Fruit fly (Drosophila melanogaster): ENCODE data around the gene CG9029.

CG9029 gene

DNA sequence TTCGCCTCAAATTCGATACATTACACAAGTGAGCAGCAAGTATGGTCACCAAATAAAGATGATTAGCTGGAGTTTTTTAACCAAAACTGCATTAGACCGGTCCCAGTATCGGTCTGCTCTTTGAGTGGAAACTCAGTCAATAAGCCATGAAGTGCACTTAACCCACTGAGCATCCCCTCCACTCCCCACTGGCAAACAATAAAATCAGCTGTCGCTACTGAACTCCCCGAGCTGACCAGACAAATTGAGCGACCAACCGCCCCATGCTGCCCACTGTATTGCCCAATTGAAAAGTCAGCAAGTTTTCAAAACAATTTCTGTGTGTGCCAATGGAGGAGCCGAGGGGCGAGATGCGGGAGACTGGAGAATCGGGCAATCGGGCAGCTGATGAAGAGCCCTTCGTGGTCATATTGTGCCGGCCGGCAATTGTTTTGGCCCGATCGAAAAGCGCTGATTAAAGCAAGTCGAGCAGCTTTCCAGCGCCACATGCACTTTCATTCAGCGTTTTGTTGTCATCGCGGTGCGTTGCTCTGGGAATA, 13.4 kb downstream of the CG9029 start:
- no peak for TF ChIP-seq sage (GFP tag; optimal IDR thresholded peaks at IDR 0.05)
- no peak for TF ChIP-seq Mio (GFP tag; optimal IDR thresholded peaks at IDR 0.05)
- no peak for TF ChIP-seq Vsx2 (GFP tag; optimal IDR thresholded peaks at IDR 0.05; ENCODE audit: partially characterized antibody)
- no peak for TF ChIP-seq woc (GFP tag; optimal IDR thresholded peaks at IDR 0.05)
- no peak for TF ChIP-seq OdsH (GFP tag; optimal IDR thresholded peaks at IDR 0.05)
- no peak for TF ChIP-seq Dif (GFP tag; optimal IDR thresholded peaks at IDR 0.05; ENCODE audit: partially characterized antibody)
- TF ChIP-seq psq (GFP tag; optimal IDR thresholded peaks at IDR 0.05), result no peak
- TF ChIP-seq Rel (GFP tag; optimal IDR thresholded peaks at IDR 0.05), result no peak
- no peak for TF ChIP-seq Rel (tag; optimal IDR thresholded peaks at IDR 0.05)
- TF ChIP-seq usp (GFP tag; optimal IDR thresholded peaks at IDR 0.05), result no peak
- TF ChIP-seq sv (GFP tag; optimal IDR thresholded peaks at IDR 0.05), result no peak
- TF ChIP-seq foxo (GFP tag; optimal IDR thresholded peaks at IDR 0.05), result no peak
- no peak for TF ChIP-seq jim (GFP tag; optimal IDR thresholded peaks at IDR 0.05)
- TF ChIP-seq Jra (GFP tag; optimal IDR thresholded peaks at IDR 0.05), result no peak
- TF ChIP-seq Abd-B (GFP tag; optimal IDR thresholded peaks at IDR 0.05), result no peak

DNA sequence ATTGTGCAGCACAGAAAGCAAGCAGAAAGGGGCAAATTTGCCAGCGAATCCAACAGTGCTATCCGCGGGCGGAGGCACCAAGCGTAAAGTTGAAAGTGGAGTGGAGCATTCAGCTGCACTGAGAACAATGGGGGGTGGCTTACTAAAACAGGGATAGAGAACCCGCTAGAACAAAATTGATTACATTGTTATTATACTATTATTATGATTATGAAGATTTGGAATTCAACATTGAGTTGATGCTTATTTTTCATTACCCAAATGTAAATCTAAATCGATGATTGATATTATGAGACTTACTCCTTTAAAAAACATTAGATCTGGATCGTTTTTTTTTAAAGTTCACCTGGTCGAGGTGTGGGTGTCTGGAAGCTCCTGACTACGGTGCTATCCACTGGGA, 15.8 kb downstream of the CG9029 start:
- TF ChIP-seq Myc (optimal IDR thresholded peaks at IDR 0.05) (no peak), ey (GFP tag; optimal IDR thresholded peaks at IDR 0.05) (no peak), lola (GFP tag; optimal IDR thresholded peaks at IDR 0.05) (no peak), Hr78 (GFP tag; optimal IDR thresholded peaks at IDR 0.05) (no peak), HLH106 (tag; optimal IDR thresholded peaks at IDR 0.05) (no peak), sv (GFP tag; optimal IDR thresholded peaks at IDR 0.05) (no peak), dmrt93B (GFP tag; optimal IDR thresholded peaks at IDR 0.05) (no peak), Hr83 (GFP tag; optimal IDR thresholded peaks at IDR 0.05; ENCODE audit: poor library complexity, severe bottlenecking) (no peak), CG9705 (GFP tag; optimal IDR thresholded peaks at IDR 0.05) (no peak), rgr (GFP tag; optimal IDR thresholded peaks at IDR 0.05) (no peak), br (GFP tag; optimal IDR thresholded peaks at IDR 0.05) (no peak), fru (GFP tag; optimal IDR thresholded peaks at IDR 0.05) (no peak), Vsx2 (GFP tag; optimal IDR thresholded peaks at IDR 0.05; ENCODE audit: partially characterized antibody) (no peak), usp (GFP tag; optimal IDR thresholded peaks at IDR 0.05) (no peak), GATAd (GFP tag; optimal IDR thresholded peaks at IDR 0.05) (no peak)

DNA sequence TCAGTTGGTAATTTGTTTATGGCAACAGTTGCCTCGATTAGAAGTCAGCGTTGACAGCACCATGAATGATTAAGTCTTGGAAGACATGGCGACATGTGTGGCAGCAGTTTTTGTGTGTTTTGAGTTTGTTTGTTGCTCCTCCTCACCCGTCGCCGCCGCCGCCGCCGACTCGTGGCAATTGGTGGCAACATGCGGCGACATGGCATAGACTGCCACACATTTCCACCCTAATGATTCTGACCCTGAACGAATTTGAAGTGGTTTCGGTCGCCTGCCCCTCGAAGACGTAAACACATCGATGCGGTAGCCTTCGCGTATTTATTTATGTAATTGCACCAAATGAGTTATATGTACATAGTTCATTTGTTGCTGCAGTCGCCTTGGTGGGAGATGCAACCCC, 17.1 kb downstream of the CG9029 start:
- TF ChIP-seq jim (GFP tag; optimal IDR thresholded peaks at IDR 0.05), result no peak
- no peak for TF ChIP-seq CG9705 (GFP tag; optimal IDR thresholded peaks at IDR 0.05)
- no peak for TF ChIP-seq foxo (GFP tag; optimal IDR thresholded peaks at IDR 0.05)
- TF ChIP-seq rgr (GFP tag; optimal IDR thresholded peaks at IDR 0.05), result no peak
- TF ChIP-seq Rel (GFP tag; optimal IDR thresholded peaks at IDR 0.05), result no peak
- TF ChIP-seq Rel (tag; optimal IDR thresholded peaks at IDR 0.05), result no peak
- no peak for TF ChIP-seq CrebA (GFP tag; optimal IDR thresholded peaks at IDR 0.05; ENCODE audit: borderline replicate concordance)
- no peak for TF ChIP-seq ey (GFP tag; optimal IDR thresholded peaks at IDR 0.05)
- no peak for TF ChIP-seq Vsx2 (GFP tag; optimal IDR thresholded peaks at IDR 0.05; ENCODE audit: partially characterized antibody)
- TF ChIP-seq usp (GFP tag; optimal IDR thresholded peaks at IDR 0.05), result no peak
- TF ChIP-seq Dif (GFP tag; optimal IDR thresholded peaks at IDR 0.05; ENCODE audit: partially characterized antibody), result no peak
- no peak for TF ChIP-seq HLH106 (tag; optimal IDR thresholded peaks at IDR 0.05)
- TF ChIP-seq N (GFP tag; optimal IDR thresholded peaks at IDR 0.05), result no peak
- no peak for TF ChIP-seq sv (GFP tag; optimal IDR thresholded peaks at IDR 0.05)
- TF ChIP-seq sage (GFP tag; optimal IDR thresholded peaks at IDR 0.05), result no peak
- TF ChIP-seq GATAd (GFP tag; optimal IDR thresholded peaks at IDR 0.05), result no peak

DNA sequence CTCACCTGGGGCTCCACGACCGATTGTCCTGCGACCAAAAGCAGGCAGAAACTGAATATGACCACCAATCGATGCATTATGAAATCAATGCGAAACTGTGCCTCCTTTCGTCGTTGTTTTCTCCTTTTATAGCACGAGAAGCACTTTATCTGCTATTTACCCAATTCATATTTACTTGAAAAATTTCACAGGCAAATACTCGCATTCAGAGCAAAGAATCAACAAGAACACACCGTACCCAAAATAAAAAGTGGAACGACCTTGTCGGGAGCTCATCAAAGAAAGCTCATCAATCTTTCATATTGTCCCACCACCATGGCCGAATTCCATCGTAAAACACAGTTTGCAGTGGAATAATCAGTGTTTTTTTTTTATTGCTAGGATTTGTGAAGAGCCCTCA, 18.8 kb downstream of the CG9029 start, which contains the start of gene CG9021:
Gene CG9021, minus strand, starts transcription at position 105 of the 400 bp plus-strand sequence.
- TF ChIP-seq Mio (GFP tag; optimal IDR thresholded peaks at IDR 0.05), result no peak
- TF ChIP-seq HLH106 (tag; optimal IDR thresholded peaks at IDR 0.05), result peak; percentile 32
- TF ChIP-seq dmrt93B (GFP tag; optimal IDR thresholded peaks at IDR 0.05), result peak; percentile 49
- TF ChIP-seq Hnf4 (GFP tag; optimal IDR thresholded peaks at IDR 0.05), result peak; percentile 88
- TF ChIP-seq Sp1 (GFP tag; optimal IDR thresholded peaks at IDR 0.05), result peak; percentile 49
- peak; percentile 63 for TF ChIP-seq CG9705 (GFP tag; optimal IDR thresholded peaks at IDR 0.05)
- no peak for TF ChIP-seq Dfd (GFP tag; optimal IDR thresholded peaks at IDR 0.05)
- no peak for TF ChIP-seq brk (GFP tag; optimal IDR thresholded peaks at IDR 0.05)
- peak; percentile 51 for TF ChIP-seq Jra (GFP tag; optimal IDR thresholded peaks at IDR 0.05)
- TF ChIP-seq sage (GFP tag; optimal IDR thresholded peaks at IDR 0.05), result no peak
- peak; percentile 76 for TF ChIP-seq rgr (GFP tag; optimal IDR thresholded peaks at IDR 0.05)
- TF ChIP-seq tai (GFP tag; optimal IDR thresholded peaks at IDR 0.05), result peak; percentile 87
- TF ChIP-seq GATAd (GFP tag; optimal IDR thresholded peaks at IDR 0.05), result peak; percentile 27
- no peak for TF ChIP-seq Rel (GFP tag; optimal IDR thresholded peaks at IDR 0.05)
- TF ChIP-seq Rel (tag; optimal IDR thresholded peaks at IDR 0.05), result no peak
- TF ChIP-seq woc (GFP tag; optimal IDR thresholded peaks at IDR 0.05), result no peak
- TF ChIP-seq br (GFP tag; optimal IDR thresholded peaks at IDR 0.05), result peak; percentile 76
- TF ChIP-seq CrebA (GFP tag; optimal IDR thresholded peaks at IDR 0.05; ENCODE audit: borderline replicate concordance), result no peak
- TF ChIP-seq Myc (optimal IDR thresholded peaks at IDR 0.05), result no peak
- no peak for TF ChIP-seq dl (GFP tag; optimal IDR thresholded peaks at IDR 0.05; ENCODE audit: insufficient read depth in 1 of 2, partially characterized antibody in 2 of 2)
- peak; percentile 21 for TF ChIP-seq ey (GFP tag; optimal IDR thresholded peaks at IDR 0.05)
- no peak for TF ChIP-seq pan (optimal IDR thresholded peaks at IDR 0.05)
- peak; percentile 30 for TF ChIP-seq fru (GFP tag; optimal IDR thresholded peaks at IDR 0.05)
- no peak for TF ChIP-seq jim (GFP tag; optimal IDR thresholded peaks at IDR 0.05)
- no peak for TF ChIP-seq lola (GFP tag; optimal IDR thresholded peaks at IDR 0.05)
- no peak for TF ChIP-seq sv (GFP tag; optimal IDR thresholded peaks at IDR 0.05)
- no peak for TF ChIP-seq Dif (GFP tag; optimal IDR thresholded peaks at IDR 0.05; ENCODE audit: partially characterized antibody)
- peak; percentile 54 for TF ChIP-seq dsf (GFP tag; optimal IDR thresholded peaks at IDR 0.05; ENCODE audit: borderline replicate concordance)
- no peak for TF ChIP-seq Vsx2 (GFP tag; optimal IDR thresholded peaks at IDR 0.05; ENCODE audit: partially characterized antibody)
- TF ChIP-seq usp (GFP tag; optimal IDR thresholded peaks at IDR 0.05), result no peak
- peak; percentile 71 for TF ChIP-seq OdsH (GFP tag; optimal IDR thresholded peaks at IDR 0.05)
- TF ChIP-seq psq (GFP tag; optimal IDR thresholded peaks at IDR 0.05), result peak; percentile 48
- peak in 1 of 2 experiments; percentile 52 for TF ChIP-seq foxo (GFP tag; optimal IDR thresholded peaks at IDR 0.05)
- no peak for TF ChIP-seq Abd-B (GFP tag; optimal IDR thresholded peaks at IDR 0.05)
- TF ChIP-seq h (GFP tag; optimal IDR thresholded peaks at IDR 0.05), result peak; percentile 69
